Worm (Caenorhabditis elegans): ENCODE data around the gene C11E4.7.

DNA sequence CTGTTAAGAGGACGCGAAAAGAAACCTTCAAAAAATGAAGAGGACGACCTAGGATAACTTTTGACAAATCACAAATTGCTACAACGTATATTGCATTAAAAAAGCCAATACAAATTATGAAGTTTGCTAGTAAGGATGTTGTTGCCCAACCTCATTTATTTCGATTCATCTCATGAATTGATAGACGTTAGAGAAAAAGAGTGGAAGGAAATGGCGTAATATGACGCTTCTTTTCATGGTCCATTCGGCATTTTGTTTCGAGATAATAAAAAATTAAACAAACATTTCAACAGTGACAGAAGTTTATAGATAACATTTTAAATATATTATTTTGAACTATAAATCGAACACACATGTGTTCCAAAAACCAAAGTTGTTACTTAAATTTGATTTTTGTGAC is 23.9 kb downstream of the C11E4.7 start:
- TF ChIP-seq tag-97 (GFP tag; IDR thresholded peaks at IDR 0.05) (no peak), snpc-4 (tag; optimal IDR thresholded peaks at IDR 0.05) (no peak), hlh-30 (tag; optimal IDR thresholded peaks at IDR 0.05; ENCODE audit: insufficient read depth) (no peak), ama-1 (optimal IDR thresholded peaks at IDR 0.05) (no peak), nhr-41 (GFP tag; IDR thresholded peaks at IDR 0.05) (no peak), aly-2 (tag; optimal IDR thresholded peaks at IDR 0.05) (no peak), lim-7 (GFP tag; IDR thresholded peaks at IDR 0.05) (no peak), nhr-237 (tag; optimal IDR thresholded peaks at IDR 0.05) (no peak), unc-62 (GFP tag; optimal IDR thresholded peaks at IDR 0.05 in 1 of 2) (no peak), unc-62 (tag; optimal IDR thresholded peaks at IDR 0.05) (no peak), nhr-25 (tag; optimal IDR thresholded peaks at IDR 0.05; ENCODE audit: borderline replicate concordance, insufficient read depth) (no peak), lin-15B (tag; optimal IDR thresholded peaks at IDR 0.05) (no peak), F49E8.2 (tag; optimal IDR thresholded peaks at IDR 0.05; ENCODE audit: borderline replicate concordance) (no peak)
